Worm (Caenorhabditis elegans) whole organism, L2 larva: Measurements from ENCODE around the gene M05D6.3.

Source experiments
- ama-1 ChIP-seq: fragments of 150-350 bp; optimal IDR thresholded peaks from 2 replicates; lab custom pipeline; 2018; ENCODE audit warnings: inconsistent platforms
- blmp-1 ChIP-seq: sonication (generic microtip); optimal IDR thresholded peaks from 2 replicates; lab custom pipeline; 2017; ENCODE audit warnings: missing genetic modification characterization, mild to moderate bottlenecking, missing compliant biosample characterization, antibody characterized with exemption, moderate library complexity; ENCODE audit not compliant: insufficient read depth
- ceh-16 ChIP-seq: fragments of 150-350 bp; optimal IDR thresholded peaks from 2 replicates; lab custom pipeline; 2014; ENCODE audit warnings: missing biosample characterization, missing genetic modification characterization
- dmd-4 ChIP-seq: sonication (generic microtip); optimal IDR thresholded peaks from 2 replicates; lab custom pipeline; 2017; ENCODE audit warnings: missing biosample characterization, missing genetic modification characterization
- nhr-10 ChIP-seq: sonication (generic microtip); optimal IDR thresholded peaks from 2 replicates; lab custom pipeline; 2017; ENCODE audit warnings: missing biosample characterization, missing genetic modification characterization
- nhr-11 ChIP-seq: fragments of 150-350 bp; optimal IDR thresholded peaks from 2 replicates; lab custom pipeline; 2014; ENCODE audit warnings: missing biosample characterization, missing genetic modification characterization
- nhr-25 ChIP-seq: fragments of 150-350 bp; sonication (generic microtip); optimal IDR thresholded peaks from 3 replicates; lab custom pipeline; 2014; ENCODE audit warnings: missing biosample characterization, missing genetic modification characterization
- nhr-6 ChIP-seq: fragments of 150-350 bp; optimal IDR thresholded peaks from 2 replicates; lab custom pipeline; 2014; ENCODE audit warnings: missing biosample characterization, missing genetic modification characterization
- nhr-77 ChIP-seq: fragments of 150-350 bp; optimal IDR thresholded peaks from 2 replicates; lab custom pipeline; 2014; ENCODE audit warnings: missing biosample characterization, missing genetic modification characterization
- sem-4 ChIP-seq: fragments of 150-350 bp; optimal IDR thresholded peaks from 2 replicates; lab custom pipeline; 2014; ENCODE audit warnings: missing biosample characterization, missing genetic modification reagents, missing genetic modification characterization
- unc-55 ChIP-seq: fragments of 150-350 bp; sonication (generic microtip); optimal IDR thresholded peaks from 3 replicates; lab custom pipeline; 2014; ENCODE audit warnings: missing biosample characterization, missing genetic modification reagents, missing genetic modification characterization
- ztf-11 ChIP-seq: sonication (generic microtip); optimal IDR thresholded peaks from 2 replicates; lab custom pipeline; 2017; ENCODE audit warnings: missing biosample characterization, missing genetic modification characterization
- ztf-4 ChIP-seq: fragments of 150-350 bp; optimal IDR thresholded peaks from 2 replicates; lab custom pipeline; 2014; ENCODE audit warnings: missing biosample characterization, missing genetic modification characterization

- TF ChIP-seq ztf-11 (tag; lab: Kevin White, UChicago) (no peak), sem-4 (tag; lab: Kevin White, UChicago) (peak; percentile 52), nhr-10 (tag; lab: Kevin White, UChicago) (no peak), nhr-25 (no peak), unc-55 (GFP tag; lab: Kevin White, UChicago) (no peak), nhr-77 (tag; lab: Kevin White, UChicago) (no peak), blmp-1 (tag; lab: Kevin White, UChicago) (no peak), ama-1 (lab: Kevin White, UChicago) (peak; percentile 39), dmd-4 (tag; lab: Kevin White, UChicago) (no peak), nhr-6 (tag; lab: Kevin White, UChicago) (no peak), ceh-16 (no peak), ztf-4 (no peak), nhr-11 (tag; lab: Kevin White, UChicago) (no peak)
These were observed 8.2 kb downstream of the M05D6.3 start, which contains the start of gene taap-1 for ce11 chrII:8483793-8484186.
